Fruit fly (Drosophila melanogaster): ENCODE results near the gene Eip93F.

DNA sequence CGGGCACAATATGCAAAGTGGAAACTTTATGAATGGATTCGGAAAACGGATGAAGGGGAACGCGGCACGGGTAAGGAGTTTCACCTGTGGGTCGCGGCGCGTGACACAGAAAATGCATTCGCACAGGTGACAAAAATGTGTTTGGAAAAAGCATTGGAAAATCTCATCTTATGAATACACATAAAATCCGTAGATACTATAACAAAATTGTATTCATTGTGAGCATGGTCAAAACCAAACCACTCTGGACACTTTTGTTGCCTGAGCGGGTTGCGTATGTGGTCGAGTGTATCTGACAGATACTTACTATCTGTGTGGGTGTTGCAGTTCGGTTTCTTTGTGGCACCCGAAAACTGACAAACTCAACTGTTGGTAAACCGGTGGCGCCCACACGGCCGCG lies 90.6 kb downstream of the Eip93F start:
- no peak for TF ChIP-seq CG33017 (tag; optimal IDR thresholded peaks at IDR 0.05)
- TF ChIP-seq Crg-1 (GFP tag; optimal IDR thresholded peaks at IDR 0.05): no peak
- TF ChIP-seq cic (GFP tag; optimal IDR thresholded peaks at IDR 0.05): no peak
- TF ChIP-seq kay (GFP tag; ENCODE audit: borderline replicate concordance): no peak
- no peak for TF ChIP-seq CG5204 (GFP tag; optimal IDR thresholded peaks at IDR 0.05)
- TF ChIP-seq bab1 (GFP tag; optimal IDR thresholded peaks at IDR 0.05): no peak
- TF ChIP-seq CG1620 (GFP tag; optimal IDR thresholded peaks at IDR 0.05): no peak
- TF ChIP-seq tj (GFP tag; optimal IDR thresholded peaks at IDR 0.05): no peak
- no peak for TF ChIP-seq toe (GFP tag; optimal IDR thresholded peaks at IDR 0.05)

Data from whole organism, adult.